Worm (Caenorhabditis elegans): ENCODE data around the gene odr-10.
"Not testable (repeated sequence)": the region's sequence is repeated elsewhere in the genome, so short reads cannot be mapped to it uniquely, and the experiment has no call there.

ce11 chrX:6868669-6869068 lies 2.9 kb upstream of the odr-10 start, which contains the start of gene C53B7.6:
- TF ChIP-seq ztf-11 (tag; optimal IDR thresholded peaks at IDR 0.05); lin-13 (GFP tag; optimal IDR thresholded peaks at IDR 0.05); nhr-28 (tag; optimal IDR thresholded peaks at IDR 0.05): not testable (repeated sequence)

Measured in whole organism, L4 larva.